Fruit fly (Drosophila melanogaster) whole organism, embryonic: Measurements from ENCODE around the gene Ssl2.

Experiments
- Abd-B ChIP-seq: fragments of 200-800 bp; sonication (Bioruptor generic); optimal IDR thresholded peaks from 2 replicates; lab custom pipeline; 2018; ENCODE audit warnings: missing biosample characterization, mild to moderate bottlenecking, missing genetic modification characterization, moderate library complexity
- Atf-2 ChIP-seq: fragments of 200-800 bp; sonication (Bioruptor generic); optimal IDR thresholded peaks from 2 replicates; lab custom pipeline; 2016; ENCODE audit warnings: missing biosample characterization, missing genetic modification characterization
- Bteb2 ChIP-seq: fragments of 200-800 bp; sonication (Bioruptor generic); optimal IDR thresholded peaks from 2 replicates; lab custom pipeline; 2016; ENCODE audit warnings: missing biosample characterization, missing genetic modification characterization
- CG1233 ChIP-seq: fragments of 200-800 bp; sonication (Bioruptor generic); optimal IDR thresholded peaks from 4 replicates; lab custom pipeline; 2018; ENCODE audit warnings: missing biosample characterization, mild to moderate bottlenecking, missing genetic modification characterization
- CG12391 ChIP-seq: fragments of 200-800 bp; sonication (Bioruptor generic); optimal IDR thresholded peaks from 3 replicates; lab custom pipeline; 2018; ENCODE audit warnings: missing biosample characterization, mild to moderate bottlenecking, missing genetic modification characterization, moderate library complexity
- CG12769 ChIP-seq: fragments of 200-800 bp; sonication (Bioruptor generic); optimal IDR thresholded peaks from 2 replicates; lab custom pipeline; 2019; ENCODE audit warnings: missing biosample characterization, mild to moderate bottlenecking, missing genetic modification characterization, moderate library complexity
- CG14441 ChIP-seq: fragments of 200-800 bp; sonication (Bioruptor generic); IDR thresholded peaks from 2 replicates; pipeline ENCODE4 v1.3.6; 2022; ENCODE audit warnings: missing biosample characterization, missing genetic modification characterization
- CG1529 ChIP-seq: fragments of 200-800 bp; sonication (Bioruptor generic); optimal IDR thresholded peaks from 3 replicates; lab custom pipeline; 2018; ENCODE audit warnings: missing biosample characterization, missing genetic modification characterization
- CG1647 ChIP-seq: fragments of 200-800 bp; sonication (Bioruptor generic); optimal IDR thresholded peaks from 3 replicates; lab custom pipeline; 2016; ENCODE audit warnings: missing biosample characterization, missing genetic modification characterization
- CG16815 ChIP-seq: fragments of 200-800 bp; sonication (Bioruptor generic); optimal IDR thresholded peaks from 3 replicates; lab custom pipeline; 2017; ENCODE audit warnings: missing biosample characterization, mild to moderate bottlenecking, missing genetic modification characterization
- CG17802 ChIP-seq: fragments of 200-800 bp; sonication (Bioruptor generic); optimal IDR thresholded peaks from 2 replicates; lab custom pipeline; 2018; ENCODE audit warnings: missing biosample characterization, mild to moderate bottlenecking, missing genetic modification characterization, moderate library complexity
- CG2875 ChIP-seq: fragments of 200-800 bp; sonication (Bioruptor generic); optimal IDR thresholded peaks from 2 replicates; lab custom pipeline; 2017; ENCODE audit warnings: missing biosample characterization, mild to moderate bottlenecking, missing genetic modification characterization, missing genetic modification reagents
- CG30020 ChIP-seq: fragments of 200-800 bp; optimal IDR thresholded peaks from 2 replicates; lab custom pipeline; 2019; ENCODE audit warnings: missing biosample characterization, mild to moderate bottlenecking, missing genetic modification characterization, moderate library complexity
- CG30431 ChIP-seq: fragments of 200-800 bp; sonication (Bioruptor generic); optimal IDR thresholded peaks from 2 replicates; lab custom pipeline; 2017; ENCODE audit warnings: missing biosample characterization, missing genetic modification characterization
- CG4707 ChIP-seq: fragments of 200-800 bp; sonication (Bioruptor generic); optimal IDR thresholded peaks from 2 replicates; lab custom pipeline; 2018; ENCODE audit warnings: missing biosample characterization, mild to moderate bottlenecking, missing genetic modification characterization, moderate library complexity
- CG5245 ChIP-seq: fragments of 200-800 bp; sonication (Bioruptor generic); optimal IDR thresholded peaks from 3 replicates; lab custom pipeline; 2016; ENCODE audit warnings: missing biosample characterization, missing genetic modification characterization
- CG7271 ChIP-seq: fragments of 200-800 bp; sonication (Bioruptor generic); optimal IDR thresholded peaks from 2 replicates; lab custom pipeline; 2018; ENCODE audit warnings: missing biosample characterization, mild to moderate bottlenecking, missing genetic modification characterization, moderate library complexity
- CG7556 ChIP-seq: fragments of 200-800 bp; sonication (Bioruptor generic); optimal IDR thresholded peaks from 2 replicates; lab custom pipeline; 2017; ENCODE audit warnings: missing biosample characterization, mild to moderate bottlenecking, missing genetic modification characterization
- CG8478 ChIP-seq: fragments of >200 bp; optimal IDR thresholded peaks from 2 replicates; lab custom pipeline; 2018
- CG9437 ChIP-seq: fragments of 200-800 bp; sonication (Bioruptor generic); optimal IDR thresholded peaks from 2 replicates; lab custom pipeline; 2018; ENCODE audit warnings: missing biosample characterization, mild to moderate bottlenecking, missing genetic modification characterization
- CHES-1-like ChIP-seq: fragments of 200-800 bp; sonication (Bioruptor generic); optimal IDR thresholded peaks from 2 replicates; lab custom pipeline; 2016; ENCODE audit warnings: missing biosample characterization, missing genetic modification characterization
- CTCF ChIP-seq: fragments of 200-800 bp; sonication (Bioruptor generic); optimal IDR thresholded peaks from 2 replicates; lab custom pipeline; 2017; ENCODE audit warnings: missing biosample characterization, mild to moderate bottlenecking, missing genetic modification characterization, moderate library complexity
- Dbx ChIP-seq: fragments of 200-800 bp; sonication (Bioruptor generic); IDR thresholded peaks from 3 replicates; pipeline ENCODE4 v1.3.6; 2022; ENCODE audit warnings: missing biosample characterization, missing genetic modification characterization
- Deaf1 ChIP-seq: fragments of 200-800 bp; optimal IDR thresholded peaks from 3 replicates; lab custom pipeline; 2019; ENCODE audit warnings: missing biosample characterization, mild to moderate bottlenecking, missing genetic modification characterization, moderate library complexity
- Dref ChIP-seq: fragments of 200-800 bp; sonication (Bioruptor generic); IDR thresholded peaks from 2 replicates; pipeline ENCODE4 v1.3.6; 2022; ENCODE audit warnings: missing biosample characterization, missing genetic modification characterization
- Fer2 ChIP-seq: fragments of 200-800 bp; sonication (Bioruptor generic); optimal IDR thresholded peaks from 2 replicates; lab custom pipeline; 2018; ENCODE audit warnings: missing biosample characterization, mild to moderate bottlenecking, missing genetic modification characterization, moderate library complexity
- Hey ChIP-seq: fragments of 200-800 bp; sonication (Bioruptor generic); optimal IDR thresholded peaks from 3 replicates; lab custom pipeline; 2018; ENCODE audit warnings: missing biosample characterization, mild to moderate bottlenecking, missing genetic modification characterization
- Lim3 ChIP-seq: fragments of 200-800 bp; sonication (Bioruptor generic); IDR thresholded peaks from 2 replicates; pipeline ENCODE4 v1.3.6; 2022; ENCODE audit warnings: missing biosample characterization, missing genetic modification characterization
- Lpt ChIP-seq: fragments of >200 bp; optimal IDR thresholded peaks from 2 replicates; lab custom pipeline; 2018; ENCODE audit warnings: missing biosample characterization, missing genetic modification characterization
- MESR4 ChIP-seq: fragments of 200-800 bp; sonication (Bioruptor generic); optimal IDR thresholded peaks from 2 replicates; lab custom pipeline; 2018; ENCODE audit warnings: missing biosample characterization, mild to moderate bottlenecking, missing genetic modification characterization, moderate library complexity
- Opbp ChIP-seq: fragments of 200-800 bp; sonication (Bioruptor generic); IDR thresholded peaks from 3 replicates; pipeline ENCODE4 v1.3.6; 2022; ENCODE audit warnings: missing biosample characterization, missing genetic modification characterization; ENCODE audit not compliant: partially characterized antibody
- Poxn ChIP-seq: fragments of 200-800 bp; sonication (Bioruptor generic); IDR thresholded peaks from 2 replicates; pipeline ENCODE4 v1.3.6; 2022; ENCODE audit warnings: missing biosample characterization, missing genetic modification characterization
- Scr ChIP-seq: fragments of 200-800 bp; sonication (Bioruptor generic); IDR thresholded peaks from 2 replicates; pipeline ENCODE4 v1.3.6; 2022; ENCODE audit warnings: missing biosample characterization, missing genetic modification characterization; ENCODE audit not compliant: partially characterized antibody
- Tbp ChIP-seq: fragments of >200 bp; optimal IDR thresholded peaks from 2 replicates; lab custom pipeline; 2018; ENCODE audit warnings: missing biosample characterization, missing genetic modification characterization
- cwo ChIP-seq: fragments of 200-800 bp; sonication (Bioruptor generic); optimal IDR thresholded peaks from 3 replicates; lab custom pipeline; 2017; ENCODE audit warnings: missing biosample characterization, missing genetic modification characterization, mild to moderate bottlenecking, moderate library complexity, missing genetic modification reagents
- da ChIP-seq: fragments of 200-800 bp; sonication (Bioruptor generic); optimal IDR thresholded peaks from 2 replicates; lab custom pipeline; 2016; ENCODE audit warnings: missing biosample characterization, missing genetic modification characterization
- fd102C ChIP-seq: fragments of 200-800 bp; sonication (Bioruptor generic); optimal IDR thresholded peaks from 2 replicates; lab custom pipeline; 2018; ENCODE audit warnings: missing biosample characterization, mild to moderate bottlenecking, missing genetic modification characterization, moderate library complexity
- fd3F ChIP-seq: fragments of 200-800 bp; sonication (Bioruptor generic); optimal IDR thresholded peaks from 2 replicates; lab custom pipeline; 2018; ENCODE audit warnings: missing biosample characterization, mild to moderate bottlenecking, missing genetic modification characterization, moderate library complexity
- gsb ChIP-seq: fragments of 200-800 bp; sonication (Bioruptor generic); IDR thresholded peaks from 2 replicates; pipeline ENCODE4 v1.3.6; 2022; ENCODE audit warnings: missing biosample characterization, missing genetic modification characterization
- kni ChIP-seq: fragments of 200-800 bp; sonication (Bioruptor generic); optimal IDR thresholded peaks from 3 replicates; lab custom pipeline; 2017; ENCODE audit warnings: mild to moderate bottlenecking, missing biosample characterization, missing genetic modification reagents, missing genetic modification characterization
- knrl ChIP-seq: fragments of 200-800 bp; sonication (Bioruptor generic); IDR thresholded peaks from 3 replicates; pipeline ENCODE4 v1.3.6; 2022; ENCODE audit warnings: missing biosample characterization, missing genetic modification characterization; ENCODE audit not compliant: partially characterized antibody
- lmd ChIP-seq: fragments of 200-800 bp; sonication (Bioruptor generic); IDR thresholded peaks from 2 replicates; pipeline ENCODE4 v1.3.6; 2022; ENCODE audit warnings: missing biosample characterization, missing genetic modification characterization
- repo ChIP-seq: fragments of 200-800 bp; sonication (Bioruptor generic); optimal IDR thresholded peaks from 2 replicates; lab custom pipeline; 2016; ENCODE audit warnings: missing biosample characterization, missing genetic modification characterization
- sim ChIP-seq: fragments of 200-800 bp; sonication (Bioruptor generic); IDR thresholded peaks from 2 replicates; pipeline ENCODE4 v1.3.6; 2022; ENCODE audit warnings: missing biosample characterization, missing genetic modification characterization
- sug ChIP-seq: fragments of 200-800 bp; optimal IDR thresholded peaks from 2 replicates; lab custom pipeline; 2019; ENCODE audit warnings: missing biosample characterization, mild to moderate bottlenecking, missing genetic modification characterization, moderate library complexity
- tgo ChIP-seq: fragments of 200-800 bp; sonication (Bioruptor generic); IDR thresholded peaks from 3 replicates; pipeline ENCODE4 v1.3.6; 2022; ENCODE audit warnings: missing biosample characterization, missing genetic modification characterization
- trh ChIP-seq: fragments of 200-800 bp; sonication (Bioruptor generic); optimal IDR thresholded peaks from 2 replicates; lab custom pipeline; 2016; ENCODE audit warnings: missing biosample characterization, missing genetic modification characterization
- unpg ChIP-seq: fragments of 200-800 bp; sonication (Bioruptor generic); optimal IDR thresholded peaks from 3 replicates; lab custom pipeline; 2018; ENCODE audit warnings: missing biosample characterization, mild to moderate bottlenecking, missing genetic modification characterization, moderate library complexity
- vfl ChIP-seq: fragments of 200-800 bp; sonication (Bioruptor generic); optimal IDR thresholded peaks from 2 replicates; lab custom pipeline; 2016; ENCODE audit warnings: missing biosample characterization, missing genetic modification characterization
- wdn ChIP-seq: fragments of 200-800 bp; sonication (Bioruptor generic); IDR thresholded peaks from 2 replicates; pipeline ENCODE4 v1.3.6; 2022; ENCODE audit warnings: missing biosample characterization, missing genetic modification characterization
- wek ChIP-seq: fragments of 200-800 bp; sonication (Bioruptor generic); optimal IDR thresholded peaks from 3 replicates; lab custom pipeline; 2018; ENCODE audit warnings: missing biosample characterization, mild to moderate bottlenecking, missing genetic modification characterization, moderate library complexity

Gene Ssl2

dm6 chr3R:29033909-29034629 lies 1.6 kb upstream of the Ssl2 start, which contains the start of the genes beta4GalNAcTB and Cpsf100 (continued):
- no peak for TF ChIP-seq repo (GFP tag; lab: Kevin White, UChicago)
- no peak; the same call in 1 of the 2 replicates for TF ChIP-seq gsb
- no peak for TF ChIP-seq CG8478 (lab: Kevin White, UChicago)
- TF ChIP-seq CG4707 (GFP tag; lab: Kevin White, UChicago): no peak
- no peak for TF ChIP-seq Lpt (GFP tag; lab: Kevin White, UChicago)
- TF ChIP-seq CG17802 (tag; lab: Kevin White, UChicago): no peak
- TF ChIP-seq lmd: peak; percentile 68
- peak; percentile 34 for TF ChIP-seq fd102C (GFP tag; lab: Kevin White, UChicago)
- TF ChIP-seq Bteb2 (GFP tag; lab: Kevin White, UChicago): peak; percentile 31
- TF ChIP-seq CG30431 (GFP tag; lab: Kevin White, UChicago): peak; percentile 64
- TF ChIP-seq Deaf1 (tag; lab: Kevin White, UChicago): no peak
- TF ChIP-seq vfl (GFP tag; lab: Kevin White, UChicago): peak; percentile 21
- no peak for TF ChIP-seq Dref (GFP tag; lab: Robert Waterston, UW)
- TF ChIP-seq Atf-2 (GFP tag; lab: Kevin White, UChicago): peak; percentile 58
- TF ChIP-seq sug (tag; lab: Kevin White, UChicago): peak; percentile 69
- TF ChIP-seq sim (GFP tag; lab: Robert Waterston, UW): no peak
- peak; percentile 28 for TF ChIP-seq CG2875 (GFP tag; lab: Kevin White, UChicago)
- no peak for TF ChIP-seq da (GFP tag; lab: Kevin White, UChicago)
- TF ChIP-seq Poxn (GFP tag; lab: Robert Waterston, UW): 0 out of 2 replicates have a peak, but pooled peaks have one; percentile 25
- TF ChIP-seq wdn (GFP tag; lab: Robert Waterston, UW): peak; percentile 35; the same call in 1 of the 2 replicates
- TF ChIP-seq wek (GFP tag; lab: Kevin White, UChicago): no peak
- no peak for TF ChIP-seq CG12769 (tag; lab: Kevin White, UChicago)
- TF ChIP-seq tgo (GFP tag; lab: Robert Waterston, UW): peak; percentile 62
- TF ChIP-seq Abd-B (GFP tag; lab: Kevin White, UChicago): peak; percentile 77
- peak; percentile 39 for TF ChIP-seq unpg (GFP tag; lab: Kevin White, UChicago)
- TF ChIP-seq knrl (GFP tag; lab: Robert Waterston, UW): no peak
- TF ChIP-seq CG1647: no peak
- TF ChIP-seq CTCF (GFP tag; lab: Kevin White, UChicago): no peak
- peak; percentile 71 for TF ChIP-seq CG14441 (GFP tag; lab: Robert Waterston, UW)
- peak; percentile 34 for TF ChIP-seq Dbx (GFP tag; lab: Robert Waterston, UW)
- TF ChIP-seq CG7271: peak; percentile 17
- peak; percentile 49 for TF ChIP-seq cwo (GFP tag; lab: Kevin White, UChicago)
- peak; percentile 81 for TF ChIP-seq CG1233
- no peak for TF ChIP-seq Hey
- peak; percentile 86 for TF ChIP-seq CG9437 (GFP tag; lab: Kevin White, UChicago)
- peak; percentile 52 for TF ChIP-seq fd3F (GFP tag; lab: Kevin White, UChicago)
- TF ChIP-seq CG12391 (tag; lab: Kevin White, UChicago): peak; percentile 78
- no peak for TF ChIP-seq Scr
- no peak for TF ChIP-seq MESR4
- no peak for TF ChIP-seq Opbp (GFP tag; lab: Robert Waterston, UW)
- peak; percentile 84 for TF ChIP-seq CG16815 (GFP tag; lab: Kevin White, UChicago)
- TF ChIP-seq Fer2 (tag; lab: Kevin White, UChicago): peak; percentile 31
- TF ChIP-seq CG5245: peak; percentile 60
- peak; percentile 68 for TF ChIP-seq CG1529
- peak; percentile 47 for TF ChIP-seq CHES-1-like (GFP tag; lab: Kevin White, UChicago)
- no peak for TF ChIP-seq Lim3 (GFP tag; lab: Robert Waterston, UW)
- TF ChIP-seq CG30020 (tag; lab: Kevin White, UChicago): peak; percentile 52
- TF ChIP-seq CG7556 (GFP tag; lab: Kevin White, UChicago): peak; percentile 84
- no peak for TF ChIP-seq kni (GFP tag; lab: Kevin White, UChicago)
- TF ChIP-seq trh (GFP tag; lab: Kevin White, UChicago): peak; percentile 21
- TF ChIP-seq Tbp (GFP tag; lab: Kevin White, UChicago): no peak
